Worm (Caenorhabditis elegans) whole organism, young adult: ENCODE results near the gene B0228.1.

Experiments used
- B0261.1 ChIP-seq: sonication (generic microtip); optimal IDR thresholded peaks from 2 replicates; lab custom pipeline; 2016; ENCODE audit warnings: mild to moderate bottlenecking, missing genetic modification characterization, moderate library complexity, missing compliant biosample characterization
- F37B4.10 ChIP-seq: fragments of 200-800 bp; sonication (Bioruptor generic); IDR thresholded peaks from 2 replicates; pipeline ENCODE4 v1.3.6; 2022; ENCODE audit warnings: missing genetic modification characterization, missing compliant biosample characterization
- Y67H2A.10 ChIP-seq: fragments of 200-800 bp; sonication (Bioruptor generic); conservative IDR thresholded peaks from 2 replicates; pipeline ENCODE4 v1.3.6; 2022; ENCODE audit warnings: missing genetic modification reagents, missing genetic modification characterization, missing compliant biosample characterization
- Y95B8A.8 ChIP-seq: fragments of 200-800 bp; sonication (Bioruptor generic); IDR thresholded peaks from 2 replicates; pipeline ENCODE4 v1.3.6; 2022; ENCODE audit warnings: missing genetic modification reagents, missing genetic modification characterization, missing compliant biosample characterization
- ama-1 ChIP-seq, 3 experiments: fragments of 150-350 bp in 1 of 3; sonication (generic microtip) in 2 of 3; optimal IDR thresholded peaks; 2 replicates each; lab custom pipeline; 2014 to 2018; ENCODE audit warnings: missing biosample characterization in 2 of 3, missing genetic modification characterization in 2 of 3, missing genetic modification reagents in 2 of 3
- bed-1 ChIP-seq: fragments of 200-800 bp; sonication (Bioruptor generic); IDR thresholded peaks from 2 replicates; pipeline ENCODE4 v1.3.6; 2022; ENCODE audit warnings: missing genetic modification reagents, missing genetic modification characterization, missing compliant biosample characterization
- ets-4 ChIP-seq: fragments of 200-800 bp; sonication (Bioruptor generic); optimal IDR thresholded peaks from 2 replicates; lab custom pipeline; 2018; ENCODE audit warnings: mild to moderate bottlenecking, missing genetic modification characterization, missing compliant biosample characterization
- lin-35 ChIP-seq, 3 experiments: fragments of 150-350 bp in 2 of 3; sonication (generic microtip) in 1 of 3; optimal IDR thresholded peaks; 2 replicates each; lab custom pipeline; 2014 to 2018; ENCODE audit warnings: missing biosample characterization in 3 of 3, missing genetic modification characterization in 3 of 3, missing genetic modification reagents in 3 of 3
- nhr-27 ChIP-seq: fragments of 200-800 bp; sonication (Bioruptor generic); optimal IDR thresholded peaks from 2 replicates; lab custom pipeline; 2018; ENCODE audit warnings: mild to moderate bottlenecking, missing genetic modification characterization, moderate library complexity, missing compliant biosample characterization
- pbrm-1 ChIP-seq: fragments of 200-800 bp; sonication (Bioruptor generic); IDR thresholded peaks from 2 replicates; pipeline ENCODE4 v1.3.6; 2022; ENCODE audit warnings: missing genetic modification reagents, missing genetic modification characterization, missing compliant biosample characterization
- snpc-3.4 ChIP-seq: sonication (generic microtip); optimal IDR thresholded peaks from 2 replicates; lab custom pipeline; 2017; ENCODE audit warnings: missing genetic modification characterization, mild to moderate bottlenecking, missing compliant biosample characterization, antibody characterized with exemption, moderate library complexity, missing genotype, missing genetic modification reagents
- tbx-9 ChIP-seq: sonication (generic microtip); optimal IDR thresholded peaks from 2 replicates; lab custom pipeline; 2016; ENCODE audit warnings: borderline replicate concordance, missing genetic modification characterization, inconsistent platforms, missing compliant biosample characterization
- unc-62 ChIP-seq: fragments of 150-350 bp; optimal IDR thresholded peaks from 2 replicates; lab custom pipeline; 2014; ENCODE audit warnings: missing biosample characterization, missing genetic modification reagents, missing genetic modification characterization
- ztf-18 ChIP-seq: sonication (generic microtip); optimal IDR thresholded peaks from 2 replicates; lab custom pipeline; 2016; ENCODE audit warnings: missing genotype, mild to moderate bottlenecking, missing genetic modification characterization, missing compliant biosample characterization

- TF ChIP-seq unc-62 = no peak
- TF ChIP-seq Y67H2A.10 (GFP tag; lab: Robert Waterston, UW) = no peak
- TF ChIP-seq bed-1 = no peak
- TF ChIP-seq nhr-27 (tag; lab: Kevin White, UChicago) = no peak
- no peak for TF ChIP-seq Y95B8A.8 (GFP tag; lab: Robert Waterston, UW)
- TF ChIP-seq F37B4.10 (GFP tag; lab: Robert Waterston, UW) = no peak
- no peak for TF ChIP-seq tbx-9 (tag; lab: Kevin White, UChicago)
- no peak for TF ChIP-seq ets-4
- no peak for TF ChIP-seq pbrm-1 (GFP tag; lab: Robert Waterston, UW)
- no peak for TF ChIP-seq snpc-3.4 (tag; lab: Kevin White, UChicago)
- TF ChIP-seq lin-35 (GFP tag; optimal IDR thresholded peaks at IDR 0.05; lab: Kevin White, UChicago) = no peak
- no peak for TF ChIP-seq B0261.1 (tag; lab: Kevin White, UChicago)
- no peak for TF ChIP-seq ztf-18 (tag; lab: Kevin White, UChicago)
- TF ChIP-seq ama-1 (optimal IDR thresholded peaks at IDR 0.05; lab: Kevin White, UChicago) = no peak
- TF ChIP-seq ama-1 (GFP tag; optimal IDR thresholded peaks at IDR 0.05; lab: Kevin White, UChicago) = no peak
Observed at ce11 chrII:7765456-7765855, 10.3 kb downstream of the B0228.1 start, which contains the start of gene srh-39.
